Fruit fly (Drosophila melanogaster) whole organism, prepupa: ENCODE data around the gene CG9040.

Experiments
- CG10631 ChIP-seq: fragments of 200-800 bp; sonication (Bioruptor generic); optimal IDR thresholded peaks from 2 replicates; lab custom pipeline; 2016; ENCODE audit warnings: missing biosample characterization, missing genetic modification characterization
- CG11762 ChIP-seq: fragments of 200-800 bp; sonication (Bioruptor generic); optimal IDR thresholded peaks from 3 replicates; lab custom pipeline; 2016; ENCODE audit warnings: missing biosample characterization, missing genetic modification characterization; ENCODE audit not compliant: insufficient read depth
- CG11902 ChIP-seq: fragments of 200-800 bp; sonication (Bioruptor generic); optimal IDR thresholded peaks from 3 replicates; lab custom pipeline; 2016; ENCODE audit warnings: missing biosample characterization, missing genetic modification characterization
- CG16779 ChIP-seq: fragments of 200-800 bp; sonication (Bioruptor generic); optimal IDR thresholded peaks from 3 replicates; lab custom pipeline; 2017; ENCODE audit warnings: missing biosample characterization, mild to moderate bottlenecking, missing genetic modification characterization
- CG3032 ChIP-seq: fragments of 200-800 bp; optimal IDR thresholded peaks from 2 replicates; lab custom pipeline; 2019; ENCODE audit warnings: missing biosample characterization, mild to moderate bottlenecking, missing genetic modification characterization, moderate library complexity
- CG34406 ChIP-seq: fragments of 200-800 bp; sonication (Bioruptor generic); optimal IDR thresholded peaks from 3 replicates; lab custom pipeline; 2016; ENCODE audit warnings: missing biosample characterization, missing genetic modification characterization
- Hr38 ChIP-seq: sonication (Bioruptor generic); optimal IDR thresholded peaks from 2 replicates; lab custom pipeline; 2016; ENCODE audit warnings: missing biosample characterization, missing genetic modification characterization
- Hr39 ChIP-seq: fragments of 200-800 bp; sonication (Bioruptor generic); optimal IDR thresholded peaks from 2 replicates; lab custom pipeline; 2016; ENCODE audit warnings: missing biosample characterization, missing genetic modification characterization
- Lpt ChIP-seq: fragments of 200-800 bp; sonication (Bioruptor generic); optimal IDR thresholded peaks from 3 replicates; lab custom pipeline; 2016; ENCODE audit warnings: missing biosample characterization, missing genetic modification characterization
- achi ChIP-seq: fragments of 200-800 bp; sonication (Bioruptor generic); optimal IDR thresholded peaks from 3 replicates; lab custom pipeline; 2016; ENCODE audit warnings: missing biosample characterization, missing genetic modification characterization
- eg ChIP-seq: fragments of 200-800 bp; sonication (Bioruptor generic); IDR thresholded peaks from 3 replicates; pipeline ENCODE4 v1.3.6; 2022; ENCODE audit warnings: missing biosample characterization, missing genetic modification characterization
- fd85E ChIP-seq: fragments of 200-800 bp; sonication (Bioruptor generic); optimal IDR thresholded peaks from 3 replicates; lab custom pipeline; 2016; ENCODE audit warnings: missing biosample characterization, missing genetic modification characterization
- salr ChIP-seq, 2 experiments: fragments of 200-800 bp; sonication (Bioruptor generic); optimal IDR thresholded peaks; 3 replicates each; lab custom pipeline; 2016 to 2018; ENCODE audit warnings: missing biosample characterization in 2 of 2, missing genetic modification characterization in 2 of 2, mild to moderate bottlenecking in 1 of 2

dm6 chr3L:14031171-14032126, 43.8 kb downstream of the CG9040 start, which contains the start of the genes CG6650 and endos:
- no peak for TF ChIP-seq CG11902 (GFP tag; lab: Kevin White, UChicago)
- no peak for TF ChIP-seq fd85E (GFP tag; lab: Kevin White, UChicago)
- peak; percentile 35 for TF ChIP-seq CG3032 (tag; lab: Kevin White, UChicago)
- peak; percentile 17 for TF ChIP-seq CG11762 (GFP tag; lab: Kevin White, UChicago)
- peak; percentile 22 for TF ChIP-seq achi (GFP tag; lab: Kevin White, UChicago)
- peak; percentile 65 for TF ChIP-seq CG16779
- TF ChIP-seq Hr38 (GFP tag; lab: Kevin White, UChicago): no peak
- peak; percentile 46 for TF ChIP-seq CG10631
- no peak for TF ChIP-seq Lpt (GFP tag; lab: Kevin White, UChicago)
- TF ChIP-seq CG34406 (GFP tag; lab: Kevin White, UChicago): peak; percentile 14
- peak; percentile 18 for TF ChIP-seq Hr39 (GFP tag; lab: Kevin White, UChicago)
- TF ChIP-seq salr (GFP tag; optimal IDR thresholded peaks at IDR 0.05; lab: Kevin White, UChicago): no peak
- no peak for TF ChIP-seq eg (GFP tag; lab: Robert Waterston, UW)
